Worm (Caenorhabditis elegans): ENCODE data around the gene F21D5.3.

ce11 chrIV:8729636-8730035 lies 979 bp upstream of the F21D5.3 start:
- TF ChIP-seq mdl-1 (tag; optimal IDR thresholded peaks at IDR 0.05) (no peak), ztf-11 (tag; optimal IDR thresholded peaks at IDR 0.05) (no peak), unc-39 (tag; optimal IDR thresholded peaks at IDR 0.05) (no peak), nhr-11 (tag; optimal IDR thresholded peaks at IDR 0.05) (no peak), nhr-76 (tag; optimal IDR thresholded peaks at IDR 0.05) (no peak)

Data from whole organism, L3 larva.